Worm (Caenorhabditis elegans) whole organism, late embryonic: ENCODE data around the gene T10B5.7.

Experiments
- C08G9.2 ChIP-seq: sonication (generic microtip); optimal IDR thresholded peaks from 2 replicates; lab custom pipeline; 2016; ENCODE audit warnings: mild to moderate bottlenecking, missing genetic modification characterization, moderate library complexity, missing compliant biosample characterization
- C38D4.7 ChIP-seq: fragments of 200-800 bp; sonication (Bioruptor generic); optimal IDR thresholded peaks from 2 replicates; lab custom pipeline; 2018; ENCODE audit warnings: mild to moderate bottlenecking, missing genetic modification characterization, moderate library complexity, missing compliant biosample characterization
- K02D7.2 ChIP-seq: sonication (generic microtip); optimal IDR thresholded peaks from 2 replicates; lab custom pipeline; 2017; ENCODE audit warnings: mild to moderate bottlenecking, missing genetic modification characterization, missing compliant biosample characterization
- K09A11.1 ChIP-seq: sonication (generic microtip); optimal IDR thresholded peaks from 2 replicates; lab custom pipeline; 2017; ENCODE audit warnings: antibody characterized with exemption, mild to moderate bottlenecking, missing genetic modification characterization, missing compliant biosample characterization; ENCODE audit not compliant: insufficient read depth
- T23F11.4 ChIP-seq: fragments of 200-800 bp; sonication (Bioruptor generic); optimal IDR thresholded peaks from 2 replicates; lab custom pipeline; 2018; ENCODE audit warnings: mild to moderate bottlenecking, missing genetic modification characterization, missing compliant biosample characterization
- ahr-1 ChIP-seq: sonication (generic microtip); optimal IDR thresholded peaks from 2 replicates; lab custom pipeline; 2016; ENCODE audit warnings: missing genetic modification characterization, missing compliant biosample characterization
- ama-1 ChIP-seq: fragments of 150-350 bp; optimal IDR thresholded peaks from 2 replicates; lab custom pipeline; 2014
- ceh-14 ChIP-seq: sonication (generic microtip); optimal IDR thresholded peaks from 2 replicates; lab custom pipeline; 2016; ENCODE audit warnings: missing genotype, missing genetic modification characterization, missing compliant biosample characterization
- ceh-18 ChIP-seq: sonication (generic microtip); optimal IDR thresholded peaks from 2 replicates; lab custom pipeline; 2016; ENCODE audit warnings: missing genetic modification characterization, missing compliant biosample characterization
- ceh-30 ChIP-seq: fragments of 150-350 bp; optimal IDR thresholded peaks from 2 replicates; lab custom pipeline; 2014; ENCODE audit warnings: missing biosample characterization, missing genetic modification characterization
- ceh-31 ChIP-seq: sonication (generic microtip); optimal IDR thresholded peaks from 2 replicates; lab custom pipeline; 2016; ENCODE audit warnings: missing genetic modification characterization, missing compliant biosample characterization
- ceh-34 ChIP-seq: sonication (generic microtip); optimal IDR thresholded peaks from 2 replicates; lab custom pipeline; 2016; ENCODE audit warnings: mild to moderate bottlenecking, missing genetic modification characterization, missing compliant biosample characterization
- ceh-45 ChIP-seq: fragments of 200-800 bp; sonication (Bioruptor generic); IDR thresholded peaks from 2 replicates; pipeline ENCODE4 v1.3.6; 2022; ENCODE audit warnings: missing genetic modification reagents, missing genetic modification characterization, missing compliant biosample characterization
- ceh-48 ChIP-seq: sonication (generic microtip); optimal IDR thresholded peaks from 2 replicates; lab custom pipeline; 2016; ENCODE audit warnings: missing genetic modification characterization, inconsistent platforms, missing compliant biosample characterization
- ceh-9 ChIP-seq: sonication (generic microtip); optimal IDR thresholded peaks from 2 replicates; lab custom pipeline; 2016; ENCODE audit warnings: mild to moderate bottlenecking, missing genetic modification characterization, inconsistent platforms, missing compliant biosample characterization
- che-1 ChIP-seq: sonication (generic microtip); optimal IDR thresholded peaks from 2 replicates; lab custom pipeline; 2016; ENCODE audit warnings: mild to moderate bottlenecking, missing genetic modification characterization, missing compliant biosample characterization
- dve-1 ChIP-seq: sonication (generic microtip); optimal IDR thresholded peaks from 2 replicates; lab custom pipeline; 2017; ENCODE audit warnings: antibody characterized with exemption, mild to moderate bottlenecking, missing genetic modification characterization, missing compliant biosample characterization
- ets-4 ChIP-seq: sonication (generic microtip); optimal IDR thresholded peaks from 2 replicates; lab custom pipeline; 2016; ENCODE audit warnings: missing genetic modification characterization, missing compliant biosample characterization
- fax-1 ChIP-seq: sonication (generic microtip); optimal IDR thresholded peaks from 2 replicates; lab custom pipeline; 2016; ENCODE audit warnings: missing genotype, missing genetic modification characterization, missing compliant biosample characterization
- fkh-10 ChIP-seq: fragments of 150-350 bp; optimal IDR thresholded peaks from 2 replicates; lab custom pipeline; 2014; ENCODE audit warnings: missing biosample characterization, missing genetic modification reagents, missing genetic modification characterization
- gmeb-2 ChIP-seq: sonication (generic microtip); optimal IDR thresholded peaks from 2 replicates; lab custom pipeline; 2016; ENCODE audit warnings: missing genetic modification characterization, inconsistent platforms, missing compliant biosample characterization
- hlh-13 ChIP-seq: fragments of 200-800 bp; sonication (Bioruptor generic); optimal IDR thresholded peaks from 2 replicates; lab custom pipeline; 2018; ENCODE audit warnings: mild to moderate bottlenecking, missing genetic modification characterization, missing compliant biosample characterization
- hlh-30 ChIP-seq: sonication (generic microtip); optimal IDR thresholded peaks from 2 replicates; lab custom pipeline; 2017; ENCODE audit warnings: antibody characterized with exemption, missing genetic modification characterization, missing compliant biosample characterization; ENCODE audit not compliant: insufficient read depth
- nfya-1 ChIP-seq: sonication (generic microtip); optimal IDR thresholded peaks from 2 replicates; lab custom pipeline; 2017; ENCODE audit warnings: missing genetic modification characterization, mild to moderate bottlenecking, missing compliant biosample characterization, antibody characterized with exemption, moderate library complexity
- nhr-11 ChIP-seq: fragments of 150-350 bp; optimal IDR thresholded peaks from 2 replicates; lab custom pipeline; 2014; ENCODE audit warnings: missing biosample characterization, missing genetic modification characterization
- nhr-232 ChIP-seq: sonication (generic microtip); optimal IDR thresholded peaks from 2 replicates; lab custom pipeline; 2016; ENCODE audit warnings: missing genetic modification characterization, missing compliant biosample characterization
- odd-2 ChIP-seq: sonication (generic microtip); optimal IDR thresholded peaks from 2 replicates; lab custom pipeline; 2017; ENCODE audit warnings: antibody characterized with exemption, mild to moderate bottlenecking, missing genetic modification characterization, missing compliant biosample characterization
- pha-2 ChIP-seq: sonication (generic microtip); optimal IDR thresholded peaks from 2 replicates; lab custom pipeline; 2017; ENCODE audit warnings: mild to moderate bottlenecking, missing genetic modification characterization, missing compliant biosample characterization
- ref-2 ChIP-seq: sonication (generic microtip); optimal IDR thresholded peaks from 2 replicates; lab custom pipeline; 2016; ENCODE audit warnings: missing genetic modification characterization, missing compliant biosample characterization
- sox-2 ChIP-seq: fragments of 200-800 bp; sonication (Bioruptor generic); IDR thresholded peaks from 2 replicates; pipeline ENCODE4 v1.3.6; 2022; ENCODE audit warnings: missing genetic modification reagents, missing genetic modification characterization, missing compliant biosample characterization
- tbx-7 ChIP-seq: sonication (generic microtip); optimal IDR thresholded peaks from 2 replicates; lab custom pipeline; 2016; ENCODE audit warnings: missing genotype, missing genetic modification characterization, missing compliant biosample characterization
- unc-55 ChIP-seq: sonication (generic microtip); optimal IDR thresholded peaks from 2 replicates; lab custom pipeline; 2017; ENCODE audit warnings: missing biosample characterization, missing genetic modification reagents, missing genetic modification characterization
- unc-86 ChIP-seq: sonication (generic microtip); optimal IDR thresholded peaks from 2 replicates; lab custom pipeline; 2016; ENCODE audit warnings: missing genetic modification characterization, missing compliant biosample characterization

The T10B5.7 gene

ce11 chrV:1804645-1805559, 41.1 kb upstream of the T10B5.7 start, which contains the start of the genes hsp-16.2 and hsp-16.41 (continued):
- TF ChIP-seq ceh-30 (tag; lab: Kevin White, UChicago) (peak; percentile 62), dve-1 (tag; lab: Kevin White, UChicago) (no peak), ets-4 (tag; lab: Kevin White, UChicago) (peak; percentile 5), ceh-9 (tag; lab: Kevin White, UChicago) (no peak), ahr-1 (tag; lab: Kevin White, UChicago) (no peak), ceh-48 (tag; lab: Kevin White, UChicago) (no peak), ceh-34 (tag; lab: Kevin White, UChicago) (peak; percentile 55)

- TF ChIP-seq che-1 (no peak), hlh-30 (no peak), tbx-7 (tag; lab: Kevin White, UChicago) (no peak), nhr-11 (tag; lab: Kevin White, UChicago) (no peak), ceh-31 (tag; lab: Kevin White, UChicago) (no peak), K02D7.2 (tag; lab: Kevin White, UChicago) (no peak), C08G9.2 (no peak), C38D4.7 (GFP tag; lab: Kevin White, UChicago) (no peak), pha-2 (no peak), gmeb-2 (tag; lab: Kevin White, UChicago) (no peak), ceh-14 (tag; lab: Kevin White, UChicago) (no peak), unc-55 (no peak), unc-86 (tag; lab: Kevin White, UChicago) (no peak), fkh-10 (GFP tag; lab: Kevin White, UChicago) (no peak), sox-2 (GFP tag; lab: Robert Waterston, UW) (no peak), odd-2 (no peak), ama-1 (lab: Kevin White, UChicago) (no peak)
Observed at ce11 chrV:1805724-1806316, 40.2 kb upstream of the T10B5.7 start.

DNA sequence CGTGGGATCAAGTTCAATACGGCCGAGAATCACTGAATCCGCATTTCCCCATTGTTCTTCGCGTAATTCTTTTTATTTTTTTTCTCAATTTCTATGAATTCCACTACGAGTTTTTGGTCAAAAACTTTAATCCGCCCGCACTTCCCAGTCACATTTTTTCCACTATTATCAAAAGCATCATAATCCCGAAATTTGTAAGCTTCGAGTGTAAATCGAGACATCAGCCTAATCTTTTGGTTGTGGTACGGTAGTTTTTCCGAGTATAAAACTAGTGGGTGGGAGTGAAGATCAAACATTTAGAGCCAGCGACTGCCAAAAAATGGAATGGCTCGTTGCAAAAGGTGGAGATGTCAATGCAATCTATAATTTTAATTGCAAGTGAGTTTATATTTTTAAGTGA, 38.8 kb upstream of the T10B5.7 start, which contains the start of gene srt-42:
Gene srt-42 (plus strand): TSS at position 301 of the 400 bp plus-strand sequence.
- no peak for TF ChIP-seq K02D7.2 (tag; lab: Kevin White, UChicago)
- no peak for TF ChIP-seq ceh-18
- TF ChIP-seq ets-4 (tag; lab: Kevin White, UChicago), result no peak
- no peak for TF ChIP-seq ceh-34 (tag; lab: Kevin White, UChicago)
- TF ChIP-seq ceh-45 (GFP tag; lab: Robert Waterston, UW), result no peak
- TF ChIP-seq nhr-232, result no peak
- TF ChIP-seq fkh-10 (GFP tag; lab: Kevin White, UChicago), result no peak
- no peak for TF ChIP-seq nfya-1
- TF ChIP-seq ceh-30 (tag; lab: Kevin White, UChicago), result no peak
- no peak for TF ChIP-seq hlh-13 (GFP tag; lab: Kevin White, UChicago)
- TF ChIP-seq gmeb-2 (tag; lab: Kevin White, UChicago), result no peak
- no peak for TF ChIP-seq ref-2 (tag; lab: Kevin White, UChicago)
- no peak for TF ChIP-seq K09A11.1
- TF ChIP-seq pha-2, result no peak

- TF ChIP-seq T23F11.4 (no peak), fax-1 (no peak)
Observed at ce11 chrV:1811035-1811434, 35.0 kb upstream of the T10B5.7 start, which contains the start of gene Y46H3A.4. TSS of gene Y46H3A.4 (minus strand) at chrV:1811135.
